Fruit fly (Drosophila melanogaster) whole organism, embryonic: ENCODE measurements around the gene kairos.

Experiments
- Adf1 ChIP-seq: fragments of 200-800 bp; sonication (Bioruptor generic); IDR thresholded peaks from 2 replicates; pipeline ENCODE4 v1.3.6; 2022; ENCODE audit warnings: missing biosample characterization, missing genetic modification characterization
- Aef1 ChIP-seq: fragments of 200-800 bp; sonication (Bioruptor generic); IDR thresholded peaks from 3 replicates; pipeline ENCODE4 v1.3.6; 2022; ENCODE audit warnings: missing biosample characterization, missing genetic modification characterization
- Awh ChIP-seq: fragments of 200-800 bp; sonication (Bioruptor generic); IDR thresholded peaks from 2 replicates; pipeline ENCODE4, ENCODE4 v1.3.6; 2022; ENCODE audit warnings: missing biosample characterization, missing genetic modification characterization
- CG14441 ChIP-seq: fragments of 200-800 bp; sonication (Bioruptor generic); IDR thresholded peaks from 2 replicates; pipeline ENCODE4 v1.3.6; 2022; ENCODE audit warnings: missing biosample characterization, missing genetic modification characterization
- CG15696 ChIP-seq: fragments of 200-800 bp; sonication (Bioruptor generic); optimal IDR thresholded peaks from 2 replicates; lab custom pipeline; 2019; ENCODE audit warnings: missing biosample characterization, mild to moderate bottlenecking, missing genetic modification characterization, moderate library complexity
- CG1603 ChIP-seq: fragments of 200-800 bp; sonication (Bioruptor generic); optimal IDR thresholded peaks from 2 replicates; lab custom pipeline; 2019; ENCODE audit warnings: missing biosample characterization, mild to moderate bottlenecking, missing genetic modification characterization, moderate library complexity
- CG16779 ChIP-seq: fragments of 200-800 bp; sonication (Bioruptor generic); IDR thresholded peaks from 2 replicates; pipeline ENCODE4 v1.3.6; 2022; ENCODE audit warnings: missing biosample characterization, missing genetic modification characterization
- CG17568 ChIP-seq: fragments of 200-800 bp; sonication (Bioruptor generic); optimal IDR thresholded peaks from 2 replicates; lab custom pipeline; 2018; ENCODE audit warnings: missing biosample characterization, mild to moderate bottlenecking, missing genetic modification characterization, moderate library complexity
- CG17829 ChIP-seq: fragments of 200-800 bp; optimal IDR thresholded peaks from 2 replicates; lab custom pipeline; 2019; ENCODE audit warnings: missing biosample characterization, mild to moderate bottlenecking, missing genetic modification characterization, moderate library complexity
- CG1832 ChIP-seq: fragments of 200-800 bp; sonication (Bioruptor generic); optimal IDR thresholded peaks from 2 replicates; lab custom pipeline; 2017; ENCODE audit warnings: missing biosample characterization, mild to moderate bottlenecking, missing genetic modification characterization, inconsistent platforms
- CG2120 ChIP-seq: fragments of 200-800 bp; sonication (Bioruptor generic); optimal IDR thresholded peaks from 3 replicates; lab custom pipeline; 2016; ENCODE audit warnings: missing biosample characterization, missing genetic modification characterization
- CG2129 ChIP-seq: fragments of 200-800 bp; sonication (Bioruptor generic); IDR thresholded peaks from 2 replicates; pipeline ENCODE4 v1.3.6; 2022; ENCODE audit warnings: missing biosample characterization, missing genetic modification characterization; ENCODE audit not compliant: partially characterized antibody
- CG32532 ChIP-seq: fragments of 200-800 bp; sonication (Bioruptor generic); IDR thresholded peaks from 2 replicates; pipeline ENCODE4 v1.3.6; 2022; ENCODE audit warnings: missing biosample characterization, missing genetic modification characterization
- CG3281 ChIP-seq: fragments of 200-800 bp; sonication (Bioruptor generic); optimal IDR thresholded peaks from 3 replicates; lab custom pipeline; 2017; ENCODE audit warnings: missing biosample characterization, mild to moderate bottlenecking, missing genetic modification characterization
- CG6654 ChIP-seq: fragments of 200-800 bp; sonication (Bioruptor generic); optimal IDR thresholded peaks from 2 replicates; lab custom pipeline; 2017; ENCODE audit warnings: missing biosample characterization, mild to moderate bottlenecking, missing genetic modification characterization
- CG7372 ChIP-seq: fragments of 200-800 bp; sonication (Bioruptor generic); IDR thresholded peaks from 2 replicates; pipeline ENCODE4 v1.3.6; 2022; ENCODE audit warnings: missing biosample characterization, missing genetic modification characterization
- CG7745 ChIP-seq: fragments of 200-800 bp; sonication (Bioruptor generic); optimal IDR thresholded peaks from 2 replicates; lab custom pipeline; 2018; ENCODE audit warnings: missing biosample characterization, mild to moderate bottlenecking, missing genetic modification characterization, moderate library complexity
- CG7987 ChIP-seq: fragments of 200-800 bp; sonication (Bioruptor generic); optimal IDR thresholded peaks from 2 replicates; lab custom pipeline; 2018; ENCODE audit warnings: missing biosample characterization, mild to moderate bottlenecking, missing genetic modification characterization, moderate library complexity
- CG8478 ChIP-seq: fragments of >200 bp; optimal IDR thresholded peaks from 2 replicates; lab custom pipeline; 2018
- CkIIα-i1 ChIP-seq: fragments of 200-800 bp; sonication (Bioruptor generic); IDR thresholded peaks from 2 replicates; pipeline ENCODE4 v1.3.6; 2022; ENCODE audit warnings: missing biosample characterization, missing genetic modification characterization
- D19A ChIP-seq: fragments of 200-800 bp; optimal IDR thresholded peaks from 3 replicates; lab custom pipeline; 2019; ENCODE audit warnings: missing biosample characterization, mild to moderate bottlenecking, missing genetic modification characterization, moderate library complexity
- Dp ChIP-seq: fragments of 200-800 bp; sonication (Bioruptor generic); optimal IDR thresholded peaks from 2 replicates; lab custom pipeline; 2018; ENCODE audit warnings: missing biosample characterization, mild to moderate bottlenecking, missing genetic modification characterization, moderate library complexity
- Jarid2 ChIP-seq: fragments of 200-800 bp; sonication (Bioruptor generic); optimal IDR thresholded peaks from 3 replicates; lab custom pipeline; 2017; ENCODE audit warnings: mild to moderate bottlenecking, missing biosample characterization, missing genetic modification reagents, missing genetic modification characterization
- MESR4 ChIP-seq: fragments of 200-800 bp; sonication (Bioruptor generic); optimal IDR thresholded peaks from 2 replicates; lab custom pipeline; 2018; ENCODE audit warnings: missing biosample characterization, mild to moderate bottlenecking, missing genetic modification characterization, moderate library complexity
- Mad ChIP-seq: fragments of 200-800 bp; sonication (Bioruptor generic); optimal IDR thresholded peaks from 2 replicates; lab custom pipeline; 2016; ENCODE audit warnings: missing biosample characterization, missing genetic modification characterization
- Med ChIP-seq: fragments of 200-800 bp; sonication (Bioruptor generic); peaks from one replicate; lab custom pipeline; 2016; ENCODE audit warnings: missing biosample characterization, missing genetic modification characterization, mild to moderate bottlenecking, inconsistent platforms, moderate library complexity
- Ptx1 ChIP-seq: fragments of 200-800 bp; sonication (Bioruptor generic); IDR thresholded peaks from 2 replicates; pipeline ENCODE4 v1.3.6; 2022; ENCODE audit warnings: missing biosample characterization, missing genetic modification characterization
- Six4 ChIP-seq: fragments of 200-800 bp; sonication (Bioruptor generic); optimal IDR thresholded peaks from 2 replicates; lab custom pipeline; 2016; ENCODE audit warnings: missing biosample characterization, missing genetic modification characterization
- Usf ChIP-seq: fragments of 200-800 bp; sonication (Bioruptor generic); optimal IDR thresholded peaks from 2 replicates; lab custom pipeline; 2017; ENCODE audit warnings: missing genotype, missing biosample characterization, missing genetic modification characterization
- ab ChIP-seq: fragments of 200-800 bp; sonication (Bioruptor generic); optimal IDR thresholded peaks from 2 replicates; lab custom pipeline; 2016; ENCODE audit warnings: missing biosample characterization, missing genetic modification characterization
- ase ChIP-seq: fragments of 200-800 bp; sonication (Bioruptor generic); IDR thresholded peaks from 3 replicates; pipeline ENCODE4 v1.3.6; 2022; ENCODE audit warnings: missing biosample characterization, missing genetic modification characterization
- cad ChIP-seq: fragments of >200 bp; optimal IDR thresholded peaks from 2 replicates; lab custom pipeline; 2017; ENCODE audit warnings: missing biosample characterization, missing genetic modification characterization
- chinmo ChIP-seq: fragments of 200-800 bp; sonication (Bioruptor generic); IDR thresholded peaks from 4 replicates; pipeline ENCODE4 v1.3.6; 2022; ENCODE audit warnings: missing biosample characterization, missing genetic modification characterization; ENCODE audit not compliant: partially characterized antibody
- corto ChIP-seq: fragments of 200-800 bp; sonication (Bioruptor generic); optimal IDR thresholded peaks from 2 replicates; lab custom pipeline; 2016; ENCODE audit warnings: missing biosample characterization, mild to moderate bottlenecking, missing genetic modification characterization, moderate library complexity
- crc ChIP-seq: fragments of 200-800 bp; sonication (Bioruptor generic); optimal IDR thresholded peaks from 2 replicates; lab custom pipeline; 2016; ENCODE audit warnings: missing biosample characterization, missing genetic modification characterization
- crp ChIP-seq, 2 experiments: fragments of 200-800 bp; sonication (Bioruptor generic); optimal IDR thresholded peaks; 2 replicates in 1 of 2; 3 replicates in 1 of 2; lab custom pipeline; 2017; ENCODE audit warnings: missing biosample characterization in 2 of 2, missing genetic modification characterization in 2 of 2, mild to moderate bottlenecking in 1 of 2, moderate library complexity in 1 of 2
- ewg ChIP-seq: fragments of 200-800 bp; sonication (Bioruptor generic); optimal IDR thresholded peaks from 3 replicates; lab custom pipeline; 2017; ENCODE audit warnings: mild to moderate bottlenecking, missing biosample characterization, missing genetic modification reagents, missing genetic modification characterization
- eyg ChIP-seq: fragments of 200-800 bp; sonication (Bioruptor generic); optimal IDR thresholded peaks from 3 replicates; lab custom pipeline; 2016; ENCODE audit warnings: missing biosample characterization, missing genetic modification characterization
- ftz-f1 ChIP-seq: fragments of 200-800 bp; sonication (Bioruptor generic); optimal IDR thresholded peaks from 2 replicates; lab custom pipeline; 2016; ENCODE audit warnings: missing biosample characterization, missing genetic modification characterization
- fu2 ChIP-seq: fragments of 200-800 bp; sonication (Bioruptor generic); optimal IDR thresholded peaks from 2 replicates; lab custom pipeline; 2016; ENCODE audit warnings: missing biosample characterization, missing genetic modification characterization
- grau ChIP-seq: fragments of 200-800 bp; optimal IDR thresholded peaks from 3 replicates; lab custom pipeline; 2019; ENCODE audit warnings: missing biosample characterization, mild to moderate bottlenecking, missing genetic modification characterization, moderate library complexity
- grn ChIP-seq: fragments of 200-800 bp; sonication (Bioruptor generic); optimal IDR thresholded peaks from 3 replicates; lab custom pipeline; 2017; ENCODE audit warnings: missing biosample characterization, missing genetic modification characterization
- hbn ChIP-seq: fragments of 200-800 bp; sonication (Bioruptor generic); IDR thresholded peaks from 2 replicates; pipeline ENCODE4 v1.3.6; 2022; ENCODE audit warnings: missing biosample characterization, missing genetic modification characterization; ENCODE audit not compliant: partially characterized antibody
- lilli ChIP-seq: fragments of 200-800 bp; sonication (Bioruptor generic); optimal IDR thresholded peaks from 3 replicates; lab custom pipeline; 2016; ENCODE audit warnings: missing biosample characterization, missing genetic modification characterization
- lola ChIP-seq, 3 experiments: fragments of >200 bp in 2 of 3; fragments of 200-800 bp in 1 of 3; sonication (Bioruptor generic) in 1 of 3; optimal IDR thresholded peaks; 2 replicates each; lab custom pipeline; 2017 to 2019; ENCODE audit warnings: missing biosample characterization in 3 of 3, missing genetic modification characterization in 3 of 3, mild to moderate bottlenecking in 1 of 3, moderate library complexity in 1 of 3
- run ChIP-seq: fragments of 200-800 bp; sonication (Bioruptor generic); optimal IDR thresholded peaks from 3 replicates; lab custom pipeline; 2018; ENCODE audit warnings: missing biosample characterization, mild to moderate bottlenecking, missing genetic modification characterization
- stwl ChIP-seq: fragments of 200-800 bp; sonication (Bioruptor generic); optimal IDR thresholded peaks from 3 replicates; lab custom pipeline; 2018; ENCODE audit warnings: missing biosample characterization, mild to moderate bottlenecking, missing genetic modification characterization, moderate library complexity
- sug ChIP-seq: fragments of 200-800 bp; optimal IDR thresholded peaks from 2 replicates; lab custom pipeline; 2019; ENCODE audit warnings: missing biosample characterization, mild to moderate bottlenecking, missing genetic modification characterization, moderate library complexity
- toy ChIP-seq: fragments of 200-800 bp; sonication (Bioruptor generic); IDR thresholded peaks from 2 replicates; pipeline ENCODE4 v1.3.6; 2022; ENCODE audit warnings: missing biosample characterization, missing genetic modification characterization

Gene kairos

DNA sequence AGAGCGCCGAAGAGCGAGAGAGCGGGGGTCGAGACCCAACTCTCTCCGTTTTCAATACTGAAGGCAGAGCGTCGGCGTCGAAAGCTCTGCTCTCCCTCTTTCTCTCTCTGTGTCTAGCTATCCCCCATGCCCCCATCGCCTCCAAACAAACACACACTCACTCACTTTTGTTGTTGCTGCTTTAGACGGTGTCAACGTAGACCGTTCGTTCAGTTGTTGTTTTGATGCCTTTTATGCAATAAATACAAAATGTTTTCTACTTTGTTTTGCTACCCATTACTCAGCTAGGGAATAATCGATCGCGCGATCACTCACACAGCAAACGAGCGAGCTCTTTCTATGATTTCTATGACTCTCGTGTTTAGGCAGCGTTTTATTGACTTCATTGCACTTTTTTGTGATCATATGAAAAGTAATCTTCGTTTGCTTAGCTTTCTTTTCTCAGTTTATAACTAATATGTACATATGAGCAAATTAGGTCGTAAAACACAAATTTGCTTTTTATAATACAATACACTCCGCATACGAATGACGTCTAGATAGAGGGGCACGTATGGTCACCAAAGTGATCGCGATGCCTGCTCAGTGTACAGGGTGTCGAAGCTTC, 48.7 kb upstream of the kairos start (continued):
- TF ChIP-seq lola (GFP tag; optimal IDR thresholded peaks at IDR 0.05; lab: Kevin White, UChicago) = peak in 1 of 3 experiments; percentile 33
- TF ChIP-seq CG2120 (GFP tag; lab: Kevin White, UChicago) = peak; percentile 74
- TF ChIP-seq lilli (GFP tag; lab: Kevin White, UChicago) = peak; percentile 12
- TF ChIP-seq CG1832 (GFP tag; lab: Kevin White, UChicago) = no peak
- peak; percentile 30 for TF ChIP-seq CG6654 (GFP tag; lab: Kevin White, UChicago)
- peak; percentile 34 for TF ChIP-seq fu2 (GFP tag; lab: Kevin White, UChicago)
- no peak for TF ChIP-seq crc (GFP tag; lab: Kevin White, UChicago)
- TF ChIP-seq Ptx1 (GFP tag; lab: Robert Waterston, UW) = peak; percentile 6; the same call in 1 of the 2 replicates
- TF ChIP-seq CG17829 (tag; lab: Kevin White, UChicago) = no peak
- peak; percentile 44 for TF ChIP-seq Mad (GFP tag; lab: Kevin White, UChicago)
- peak; percentile 55 for TF ChIP-seq grau (tag; lab: Kevin White, UChicago)
- peak; percentile 17 for TF ChIP-seq CG3281
- peak; percentile 28 for TF ChIP-seq Usf (GFP tag; lab: Kevin White, UChicago)

DNA sequence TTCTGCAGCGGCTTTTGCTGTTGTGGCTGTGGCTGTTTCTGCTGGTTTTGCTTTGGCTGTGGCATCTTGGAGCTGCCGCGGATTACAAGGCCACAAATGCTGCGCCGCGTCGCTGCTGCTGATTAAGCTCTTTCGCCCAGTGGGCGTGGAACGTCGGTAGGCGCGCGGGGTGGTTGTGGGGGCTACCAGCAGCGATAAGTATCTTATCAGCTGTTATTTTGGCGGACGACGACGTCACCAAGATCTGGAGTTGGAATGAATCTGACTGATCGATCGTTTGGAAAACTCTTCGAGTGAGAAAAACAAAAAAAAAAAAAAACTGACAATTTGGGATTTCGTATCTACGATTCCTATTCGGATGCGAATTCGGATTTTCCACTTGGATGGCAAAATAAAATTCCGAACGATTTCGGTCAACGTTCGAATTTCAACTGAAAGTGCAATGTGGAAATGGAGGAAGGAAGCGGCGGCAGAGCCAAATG, 48.2 kb upstream of the kairos start:
- TF ChIP-seq Aef1 (GFP tag; lab: Robert Waterston, UW) (no peak), hbn (GFP tag; lab: Robert Waterston, UW) (no peak), stwl (no peak), Six4 (GFP tag; lab: Kevin White, UChicago) (no peak), crp (GFP tag; optimal IDR thresholded peaks at IDR 0.05; lab: Kevin White, UChicago) (peak in 1 of 2 experiments; percentile 11), CG14441 (no peak), Awh (peak; percentile 37; the same call in 1 of the 2 replicates), run (tag; lab: Kevin White, UChicago) (no peak), Adf1 (peak; percentile 80; the same call in 1 of the 2 replicates), CG16779 (GFP tag; lab: Robert Waterston, UW) (no peak), CG1603 (tag; lab: Kevin White, UChicago) (no peak), ab (GFP tag; lab: Kevin White, UChicago) (no peak), CkIIα-i1 (no peak), ase (GFP tag; lab: Robert Waterston, UW) (no peak), cad (no peak), D19A (tag; lab: Kevin White, UChicago) (no peak), Dp (GFP tag; lab: Kevin White, UChicago) (no peak), Med (GFP tag; lab: Kevin White, UChicago) (peak; percentile 22), chinmo (GFP tag; lab: Robert Waterston, UW) (0 out of 4 replicates have a peak, but pooled peaks have one; percentile 79), toy (no peak), ewg (GFP tag; lab: Kevin White, UChicago) (no peak), corto (no peak), Jarid2 (peak; percentile 69), CG17568 (GFP tag; lab: Kevin White, UChicago) (no peak), CG2129 (GFP tag; lab: Robert Waterston, UW) (no peak), MESR4 (GFP tag; lab: Kevin White, UChicago) (no peak), CG7372 (no peak), sug (peak; percentile 18), CG7987 (no peak), CG15696 (no peak), CG32532 (GFP tag; lab: Robert Waterston, UW) (0 out of 2 replicates have a peak, but pooled peaks have one; percentile 29), eyg (GFP tag; lab: Kevin White, UChicago) (no peak), ftz-f1 (GFP tag; lab: Kevin White, UChicago) (peak; percentile 34), grn (GFP tag; lab: Kevin White, UChicago) (peak; percentile 81), CG8478 (lab: Kevin White, UChicago) (no peak), CG7745 (tag; lab: Kevin White, UChicago) (no peak)
